Worm (Caenorhabditis elegans) whole organism, late embryonic: ENCODE measurements around the gene K04G11.3.

Experiments used
- K02D7.2 ChIP-seq: sonication (generic microtip); optimal IDR thresholded peaks from 2 replicates; lab custom pipeline; 2017; ENCODE audit warnings: mild to moderate bottlenecking, missing genetic modification characterization, missing compliant biosample characterization
- K09A11.1 ChIP-seq: sonication (generic microtip); optimal IDR thresholded peaks from 2 replicates; lab custom pipeline; 2017; ENCODE audit warnings: antibody characterized with exemption, mild to moderate bottlenecking, missing genetic modification characterization, missing compliant biosample characterization; ENCODE audit not compliant: insufficient read depth
- ceh-14 ChIP-seq: sonication (generic microtip); optimal IDR thresholded peaks from 2 replicates; lab custom pipeline; 2016; ENCODE audit warnings: missing genotype, missing genetic modification characterization, missing compliant biosample characterization
- ceh-45 ChIP-seq: fragments of 200-800 bp; sonication (Bioruptor generic); IDR thresholded peaks from 2 replicates; pipeline ENCODE4 v1.3.6; 2022; ENCODE audit warnings: missing genetic modification reagents, missing genetic modification characterization, missing compliant biosample characterization
- ceh-6 ChIP-seq: fragments of 200-800 bp; sonication (Bioruptor generic); optimal IDR thresholded peaks from 2 replicates; lab custom pipeline; 2018; ENCODE audit warnings: mild to moderate bottlenecking, missing genetic modification characterization, missing compliant biosample characterization
- dve-1 ChIP-seq: sonication (generic microtip); optimal IDR thresholded peaks from 2 replicates; lab custom pipeline; 2017; ENCODE audit warnings: antibody characterized with exemption, mild to moderate bottlenecking, missing genetic modification characterization, missing compliant biosample characterization
- fkh-6 ChIP-seq: sonication (generic microtip); optimal IDR thresholded peaks from 2 replicates; lab custom pipeline; 2016; ENCODE audit warnings: missing genetic modification characterization, missing compliant biosample characterization
- gmeb-2 ChIP-seq: sonication (generic microtip); optimal IDR thresholded peaks from 2 replicates; lab custom pipeline; 2016; ENCODE audit warnings: missing genetic modification characterization, inconsistent platforms, missing compliant biosample characterization
- hlh-6 ChIP-seq: sonication (generic microtip); optimal IDR thresholded peaks from 2 replicates; lab custom pipeline; 2016; ENCODE audit warnings: missing genotype, missing genetic modification characterization, missing compliant biosample characterization
- hlh-8 ChIP-seq: sonication (generic microtip); optimal IDR thresholded peaks from 2 replicates; lab custom pipeline; 2016; ENCODE audit warnings: missing genotype, missing genetic modification characterization, missing compliant biosample characterization
- madf-2 ChIP-seq: sonication (generic microtip); optimal IDR thresholded peaks from 2 replicates; lab custom pipeline; 2017; ENCODE audit warnings: missing genetic modification characterization, missing compliant biosample characterization
- mec-3 ChIP-seq: sonication (generic microtip); optimal IDR thresholded peaks from 2 replicates; lab custom pipeline; 2016; ENCODE audit warnings: borderline replicate concordance, missing genetic modification characterization, missing compliant biosample characterization
- odd-2 ChIP-seq: sonication (generic microtip); optimal IDR thresholded peaks from 2 replicates; lab custom pipeline; 2017; ENCODE audit warnings: antibody characterized with exemption, mild to moderate bottlenecking, missing genetic modification characterization, missing compliant biosample characterization
- pag-3 ChIP-seq: sonication (generic microtip); optimal IDR thresholded peaks from 2 replicates; lab custom pipeline; 2016; ENCODE audit warnings: missing compliant biosample characterization, missing genetic modification characterization, borderline replicate concordance
- pha-2 ChIP-seq: sonication (generic microtip); optimal IDR thresholded peaks from 2 replicates; lab custom pipeline; 2017; ENCODE audit warnings: mild to moderate bottlenecking, missing genetic modification characterization, missing compliant biosample characterization
- ref-2 ChIP-seq: sonication (generic microtip); optimal IDR thresholded peaks from 2 replicates; lab custom pipeline; 2016; ENCODE audit warnings: missing genetic modification characterization, missing compliant biosample characterization

K04G11.3 gene

ce11 chrX:14296559-14296958 lies 50.9 kb downstream of the K04G11.3 start, which contains the start of gene madd-3:
madd-3 (minus strand) TSS chrX:14296659.
- TF ChIP-seq ceh-6 (GFP tag; lab: Kevin White, UChicago) (no peak), K09A11.1 (tag; lab: Kevin White, UChicago) (no peak), ref-2 (no peak), hlh-8 (tag; lab: Kevin White, UChicago) (no peak), hlh-6 (tag; lab: Kevin White, UChicago) (no peak), mec-3 (tag; lab: Kevin White, UChicago) (no peak), odd-2 (no peak), K02D7.2 (tag; lab: Kevin White, UChicago) (no peak), ceh-14 (no peak), pag-3 (tag; lab: Kevin White, UChicago) (no peak), gmeb-2 (tag; lab: Kevin White, UChicago) (no peak), dve-1 (tag; lab: Kevin White, UChicago) (no peak), pha-2 (tag; lab: Kevin White, UChicago) (no peak), fkh-6 (tag; lab: Kevin White, UChicago) (no peak), madf-2 (tag; lab: Kevin White, UChicago) (no peak), ceh-45 (GFP tag; lab: Robert Waterston, UW) (no peak)
